Worm (Caenorhabditis elegans) whole organism, L4 larva: ENCODE measurements around the gene F43G6.7.

ENCODE experiments used
- duxl-1 ChIP-seq: sonication (generic microtip); optimal IDR thresholded peaks from 2 replicates; lab custom pipeline; 2016; ENCODE audit warnings: mild to moderate bottlenecking, missing genetic modification characterization, moderate library complexity, missing compliant biosample characterization; ENCODE audit not compliant: poor library complexity
- hmg-1.1 ChIP-seq: fragments of 200-800 bp; sonication (Bioruptor generic); IDR thresholded peaks from 2 replicates; pipeline ENCODE4 v1.3.6; 2022; ENCODE audit warnings: missing genetic modification reagents, missing genetic modification characterization, missing compliant biosample characterization
- tra-1 ChIP-seq: fragments of 200-800 bp; sonication (Bioruptor generic); IDR thresholded peaks from 2 replicates; pipeline ENCODE4 v1.3.6; 2022; ENCODE audit warnings: missing genetic modification reagents, missing genetic modification characterization, missing compliant biosample characterization

- no peak for TF ChIP-seq tra-1 (GFP tag; lab: Robert Waterston, UW)
- TF ChIP-seq hmg-1.1 (GFP tag; lab: Robert Waterston, UW) = no peak
- TF ChIP-seq duxl-1 (tag; lab: Kevin White, UChicago) = no peak
These were observed 34.4 kb downstream of the F43G6.7 start for ce11 chrII:11844984-11845383.
